Fruit fly (Drosophila melanogaster) whole organism, embryonic: ENCODE results near the gene firl.

ENCODE experiments used
- Abd-B ChIP-seq: fragments of 200-800 bp; sonication (Bioruptor generic); optimal IDR thresholded peaks from 2 replicates; lab custom pipeline; 2018; ENCODE audit warnings: missing biosample characterization, mild to moderate bottlenecking, missing genetic modification characterization, moderate library complexity
- Ada2b ChIP-seq: fragments of 200-800 bp; sonication (Bioruptor generic); IDR thresholded peaks from 2 replicates; pipeline ENCODE4 v1.3.6; 2022; ENCODE audit warnings: missing biosample characterization, missing genetic modification characterization
- Adf1 ChIP-seq: fragments of 200-800 bp; sonication (Bioruptor generic); IDR thresholded peaks from 2 replicates; pipeline ENCODE4 v1.3.6; 2022; ENCODE audit warnings: missing biosample characterization, missing genetic modification characterization
- Asciz ChIP-seq: fragments of 200-800 bp; sonication (Bioruptor generic); optimal IDR thresholded peaks from 2 replicates; lab custom pipeline; 2017; ENCODE audit warnings: missing biosample characterization, mild to moderate bottlenecking, missing genetic modification characterization, missing genetic modification reagents
- Bgb ChIP-seq: fragments of 200-800 bp; sonication (Bioruptor generic); IDR thresholded peaks from 2 replicates; pipeline ENCODE4 v1.3.6; 2022; ENCODE audit warnings: missing biosample characterization, missing genetic modification characterization; ENCODE audit not compliant: partially characterized antibody
- CG10267 ChIP-seq: fragments of 200-800 bp; sonication (Bioruptor generic); optimal IDR thresholded peaks from 2 replicates; lab custom pipeline; 2018; ENCODE audit warnings: missing biosample characterization, mild to moderate bottlenecking, missing genetic modification characterization, moderate library complexity
- CG12104 ChIP-seq: fragments of 200-800 bp; sonication (Bioruptor generic); optimal IDR thresholded peaks from 3 replicates; lab custom pipeline; 2016; ENCODE audit warnings: missing biosample characterization, missing genetic modification characterization
- CG13287 ChIP-seq: fragments of 200-800 bp; sonication (Bioruptor generic); IDR thresholded peaks from 2 replicates; pipeline ENCODE4 v1.3.6; 2022; ENCODE audit warnings: missing biosample characterization, missing genetic modification characterization; ENCODE audit not compliant: partially characterized antibody
- CG13775 ChIP-seq: fragments of 200-800 bp; sonication (Bioruptor generic); optimal IDR thresholded peaks from 3 replicates; lab custom pipeline; 2017; ENCODE audit warnings: missing biosample characterization, mild to moderate bottlenecking, missing genetic modification characterization
- CG14710 ChIP-seq: fragments of 200-800 bp; sonication (Bioruptor generic); optimal IDR thresholded peaks from 3 replicates; lab custom pipeline; 2019; ENCODE audit warnings: missing biosample characterization, mild to moderate bottlenecking, missing genetic modification characterization, moderate library complexity
- CG16815 ChIP-seq: fragments of 200-800 bp; sonication (Bioruptor generic); optimal IDR thresholded peaks from 3 replicates; lab custom pipeline; 2017; ENCODE audit warnings: missing biosample characterization, mild to moderate bottlenecking, missing genetic modification characterization
- CG17359 ChIP-seq: fragments of 200-800 bp; sonication (Bioruptor generic); optimal IDR thresholded peaks from 3 replicates; lab custom pipeline; 2018; ENCODE audit warnings: missing biosample characterization, mild to moderate bottlenecking, missing genetic modification characterization, moderate library complexity
- CG17361 ChIP-seq: fragments of 200-800 bp; sonication (Bioruptor generic); IDR thresholded peaks from 3 replicates; pipeline ENCODE4 v1.3.6; 2022; ENCODE audit warnings: missing biosample characterization, missing genetic modification characterization
- CG18011 ChIP-seq: fragments of 200-800 bp; sonication (Bioruptor generic); optimal IDR thresholded peaks from 2 replicates; lab custom pipeline; 2017; ENCODE audit warnings: missing biosample characterization, missing genetic modification characterization, mild to moderate bottlenecking, moderate library complexity, missing genotype
- CG18262 ChIP-seq: fragments of 200-800 bp; optimal IDR thresholded peaks from 3 replicates; lab custom pipeline; 2019; ENCODE audit warnings: missing biosample characterization, mild to moderate bottlenecking, missing genetic modification characterization, moderate library complexity
- CG18764 ChIP-seq: fragments of 200-800 bp; sonication (Bioruptor generic); optimal IDR thresholded peaks from 3 replicates; lab custom pipeline; 2016; ENCODE audit warnings: missing biosample characterization, missing genetic modification characterization
- CG30403 ChIP-seq: fragments of 200-800 bp; sonication (Bioruptor generic); optimal IDR thresholded peaks from 3 replicates; lab custom pipeline; 2016; ENCODE audit warnings: missing biosample characterization, missing genetic modification characterization
- CG31441 ChIP-seq: fragments of 200-800 bp; sonication (Bioruptor generic); IDR thresholded peaks from 2 replicates; pipeline ENCODE4 v1.3.6; 2022; ENCODE audit warnings: missing biosample characterization, missing genetic modification characterization
- CG4424 ChIP-seq: fragments of 200-800 bp; sonication (Bioruptor generic); optimal IDR thresholded peaks from 3 replicates; lab custom pipeline; 2016; ENCODE audit warnings: missing biosample characterization, missing genetic modification characterization
- CG6791 ChIP-seq: fragments of 200-800 bp; sonication (Bioruptor generic); IDR thresholded peaks from 3 replicates; pipeline ENCODE4 v1.3.6; 2022; ENCODE audit warnings: missing biosample characterization, missing genetic modification characterization; ENCODE audit not compliant: partially characterized antibody
- CG6854 ChIP-seq: fragments of 200-800 bp; sonication (Bioruptor generic); optimal IDR thresholded peaks from 3 replicates; lab custom pipeline; 2017; ENCODE audit warnings: missing biosample characterization, mild to moderate bottlenecking, missing genetic modification characterization
- CG8359 ChIP-seq: fragments of 200-800 bp; sonication (Bioruptor generic); optimal IDR thresholded peaks from 2 replicates; lab custom pipeline; 2017; ENCODE audit warnings: missing biosample characterization, mild to moderate bottlenecking, missing genetic modification characterization, borderline replicate concordance
- CHES-1-like ChIP-seq: fragments of 200-800 bp; sonication (Bioruptor generic); optimal IDR thresholded peaks from 2 replicates; lab custom pipeline; 2016; ENCODE audit warnings: missing biosample characterization, missing genetic modification characterization
- Dp ChIP-seq: fragments of 200-800 bp; sonication (Bioruptor generic); optimal IDR thresholded peaks from 2 replicates; lab custom pipeline; 2018; ENCODE audit warnings: missing biosample characterization, mild to moderate bottlenecking, missing genetic modification characterization, moderate library complexity
- E2f1 ChIP-seq: fragments of 200-800 bp; sonication (Bioruptor generic); IDR thresholded peaks from 2 replicates; pipeline ENCODE4 v1.3.6; 2022; ENCODE audit warnings: missing biosample characterization, missing genetic modification characterization
- Fer1 ChIP-seq: fragments of 200-800 bp; sonication (Bioruptor generic); optimal IDR thresholded peaks from 2 replicates; lab custom pipeline; 2017; ENCODE audit warnings: missing biosample characterization, mild to moderate bottlenecking, missing genetic modification characterization
- Fer3 ChIP-seq: fragments of 200-800 bp; sonication (Bioruptor generic); optimal IDR thresholded peaks from 2 replicates; lab custom pipeline; 2018; ENCODE audit warnings: missing biosample characterization, mild to moderate bottlenecking, missing genetic modification characterization, moderate library complexity
- Hr3 ChIP-seq: fragments of 200-800 bp; sonication (Bioruptor generic); optimal IDR thresholded peaks from 3 replicates; lab custom pipeline; 2016; ENCODE audit warnings: missing biosample characterization, missing genetic modification characterization
- NfI ChIP-seq: fragments of 200-800 bp; sonication (Bioruptor generic); optimal IDR thresholded peaks from 3 replicates; lab custom pipeline; 2018; ENCODE audit warnings: missing biosample characterization, mild to moderate bottlenecking, missing genetic modification characterization, moderate library complexity
- Oli ChIP-seq: fragments of 200-800 bp; sonication (Bioruptor generic); optimal IDR thresholded peaks from 2 replicates; lab custom pipeline; 2018; ENCODE audit warnings: missing biosample characterization, mild to moderate bottlenecking, missing genetic modification characterization, moderate library complexity
- Opbp ChIP-seq: fragments of 200-800 bp; sonication (Bioruptor generic); IDR thresholded peaks from 3 replicates; pipeline ENCODE4 v1.3.6; 2022; ENCODE audit warnings: missing biosample characterization, missing genetic modification characterization; ENCODE audit not compliant: partially characterized antibody
- Rfx ChIP-seq: fragments of 200-800 bp; sonication (Bioruptor generic); IDR thresholded peaks from 2 replicates; pipeline ENCODE4 v1.3.6; 2022; ENCODE audit warnings: missing biosample characterization, missing genetic modification characterization
- Sin3A ChIP-seq: fragments of >200 bp; optimal IDR thresholded peaks from 2 replicates; lab custom pipeline; 2018
- Spps ChIP-seq: fragments of 200-800 bp; sonication (Bioruptor generic); optimal IDR thresholded peaks from 2 replicates; lab custom pipeline; 2018; ENCODE audit warnings: missing biosample characterization, mild to moderate bottlenecking, missing genetic modification characterization
- Stat92E ChIP-seq, 3 experiments: fragments of >200 bp in 2 of 3; fragments of 200-800 bp in 1 of 3; sonication (Bioruptor generic) in 1 of 3; optimal IDR thresholded peaks; 2 replicates each; lab custom pipeline; 2017 to 2019; ENCODE audit warnings: missing biosample characterization in 3 of 3, missing genetic modification characterization in 3 of 3, mild to moderate bottlenecking in 1 of 3, moderate library complexity in 1 of 3
- croc ChIP-seq: fragments of 200-800 bp; sonication (Bioruptor generic); conservative IDR thresholded peaks from 3 replicates; pipeline ENCODE4 v1.3.6; 2022; ENCODE audit warnings: missing biosample characterization, missing genetic modification characterization
- danr ChIP-seq: fragments of 200-800 bp; sonication (Bioruptor generic); IDR thresholded peaks from 2 replicates; pipeline ENCODE4 v1.3.6; 2022; ENCODE audit warnings: missing biosample characterization, missing genetic modification characterization
- exex ChIP-seq: fragments of 200-800 bp; sonication (Bioruptor generic); optimal IDR thresholded peaks from 4 replicates; lab custom pipeline; 2018; ENCODE audit warnings: missing biosample characterization, mild to moderate bottlenecking, missing genetic modification characterization, moderate library complexity
- ind ChIP-seq: fragments of 200-800 bp; sonication (Bioruptor generic); optimal IDR thresholded peaks from 3 replicates; lab custom pipeline; 2016; ENCODE audit warnings: missing biosample characterization, missing genetic modification characterization
- knrl ChIP-seq: fragments of 200-800 bp; sonication (Bioruptor generic); IDR thresholded peaks from 3 replicates; pipeline ENCODE4 v1.3.6; 2022; ENCODE audit warnings: missing biosample characterization, missing genetic modification characterization; ENCODE audit not compliant: partially characterized antibody
- nom ChIP-seq: fragments of 200-800 bp; sonication (Bioruptor generic); optimal IDR thresholded peaks from 2 replicates; lab custom pipeline; 2017; ENCODE audit warnings: missing biosample characterization, missing genetic modification characterization, mild to moderate bottlenecking, moderate library complexity, missing genetic modification reagents
- org-1 ChIP-seq: fragments of 200-800 bp; sonication (Bioruptor generic); optimal IDR thresholded peaks from 2 replicates; lab custom pipeline; 2017; ENCODE audit warnings: missing biosample characterization, missing genetic modification characterization
- pfk ChIP-seq: fragments of 200-800 bp; sonication (Bioruptor generic); optimal IDR thresholded peaks from 2 replicates; lab custom pipeline; 2018; ENCODE audit warnings: missing biosample characterization, mild to moderate bottlenecking, missing genetic modification characterization, moderate library complexity
- tgo ChIP-seq: fragments of 200-800 bp; sonication (Bioruptor generic); IDR thresholded peaks from 3 replicates; pipeline ENCODE4 v1.3.6; 2022; ENCODE audit warnings: missing biosample characterization, missing genetic modification characterization
- tin ChIP-seq: fragments of 200-800 bp; sonication (Bioruptor generic); optimal IDR thresholded peaks from 3 replicates; lab custom pipeline; 2016; ENCODE audit warnings: missing biosample characterization, missing genetic modification characterization
- tup ChIP-seq: fragments of 200-800 bp; sonication (Bioruptor generic); optimal IDR thresholded peaks from 2 replicates; lab custom pipeline; 2016; ENCODE audit warnings: missing biosample characterization, mild to moderate bottlenecking, missing genetic modification characterization, moderate library complexity
- zen ChIP-seq: fragments of 200-800 bp; sonication (Bioruptor generic); optimal IDR thresholded peaks from 3 replicates; lab custom pipeline; 2018; ENCODE audit warnings: missing biosample characterization, mild to moderate bottlenecking, missing genetic modification characterization, moderate library complexity

The firl gene

DNA sequence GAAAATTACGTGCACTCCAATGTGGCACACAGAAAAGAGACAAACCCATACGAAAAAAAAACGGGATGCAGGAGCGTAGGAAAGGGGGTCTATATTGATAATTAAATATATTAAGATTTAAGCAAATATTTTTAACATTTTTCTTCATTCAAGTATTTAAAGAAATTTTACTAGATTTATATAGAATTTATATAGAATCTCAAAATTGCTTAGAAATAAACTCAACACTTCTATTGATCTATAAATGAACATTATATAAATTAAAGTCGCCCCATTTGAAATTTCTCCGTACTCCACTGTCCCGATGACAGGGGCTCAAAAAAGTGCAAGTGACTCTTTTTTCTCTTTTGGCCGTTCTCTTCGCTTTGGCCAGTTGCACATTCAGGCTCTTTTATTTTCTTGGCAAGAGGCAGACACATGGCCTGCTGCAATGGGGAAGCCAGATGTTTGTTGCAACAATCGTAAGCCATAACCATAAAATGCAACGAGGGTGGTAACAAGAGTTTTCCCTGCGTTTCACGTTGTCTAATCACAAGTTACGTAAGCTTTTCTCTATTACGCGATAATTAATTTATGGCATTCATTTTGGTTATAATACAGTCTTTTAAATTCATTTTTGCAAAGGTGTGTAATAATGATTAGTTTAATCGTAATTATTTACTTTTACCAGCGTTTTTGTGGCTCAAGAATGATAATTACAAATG is 740 bp downstream of the firl start (continued):
- peak; percentile 11 for TF ChIP-seq CG30403
- TF ChIP-seq CG13775 (GFP tag; lab: Kevin White, UChicago) = peak; percentile 12
- TF ChIP-seq CG17359 (tag; lab: Kevin White, UChicago) = peak; percentile 30
- peak; percentile 86 for TF ChIP-seq nom
- peak; percentile 33 for TF ChIP-seq CG16815 (GFP tag; lab: Kevin White, UChicago)
- no peak for TF ChIP-seq Fer1
- TF ChIP-seq Sin3A (lab: Kevin White, UChicago) = no peak
- peak; percentile 17 for TF ChIP-seq Oli (tag; lab: Kevin White, UChicago)
- TF ChIP-seq CG14710 (tag; lab: Kevin White, UChicago) = peak; percentile 71
- TF ChIP-seq danr (GFP tag; lab: Robert Waterston, UW) = no peak
- TF ChIP-seq Spps (tag; lab: Kevin White, UChicago) = peak; percentile 46
- no peak for TF ChIP-seq org-1
- TF ChIP-seq exex (tag; lab: Kevin White, UChicago) = no peak

DNA sequence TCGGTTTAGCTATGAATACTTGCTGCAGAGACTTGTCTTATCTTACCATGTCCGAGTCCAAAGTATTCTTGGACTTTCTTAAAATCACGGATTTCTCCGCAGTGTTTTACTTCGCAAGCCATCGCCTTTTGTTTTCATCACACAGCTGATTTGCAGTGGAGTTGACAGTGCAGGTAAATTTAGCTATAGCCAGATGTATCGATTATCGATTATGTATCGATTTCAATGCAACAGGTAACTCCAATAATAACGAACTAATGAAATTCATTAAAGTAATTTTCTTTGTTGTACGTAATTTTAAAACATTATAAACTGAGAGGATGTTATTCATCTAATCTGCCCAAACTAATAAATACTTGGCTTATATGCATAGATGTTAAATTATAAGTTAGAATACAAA is 3.5 kb downstream of the firl start, which contains the start of gene Rab3-GAP:
Gene Rab3-GAP (minus strand): TSS at position 150 of the 400 bp plus-strand sequence.
- peak; percentile 11 for TF ChIP-seq ind (GFP tag; lab: Kevin White, UChicago)
- peak; percentile 60 for TF ChIP-seq Fer1
- peak; percentile 52; the same call in 1 of the 2 replicates for TF ChIP-seq Bgb (GFP tag; lab: Robert Waterston, UW)
- peak; percentile 61 for TF ChIP-seq Rfx (GFP tag; lab: Robert Waterston, UW)
- TF ChIP-seq CG17361 (GFP tag; lab: Robert Waterston, UW) = peak; percentile 51; the same call in 1 of the 3 replicates
- TF ChIP-seq CG18262 (tag; lab: Kevin White, UChicago) = peak; percentile 43
- no peak for TF ChIP-seq CG18011 (GFP tag; lab: Kevin White, UChicago)
- TF ChIP-seq CG13287 (GFP tag; lab: Robert Waterston, UW) = peak; percentile 77
- no peak for TF ChIP-seq CG8359 (GFP tag; lab: Kevin White, UChicago)
- TF ChIP-seq Dp = peak; percentile 10
- peak; percentile 45; the same call in 1 of the 3 replicates for TF ChIP-seq CG6791 (GFP tag; lab: Robert Waterston, UW)
- TF ChIP-seq E2f1 (GFP tag; lab: Robert Waterston, UW) = no peak
- TF ChIP-seq CHES-1-like = no peak
- no peak for TF ChIP-seq tup (GFP tag; lab: Kevin White, UChicago)
- peak; percentile 46 for TF ChIP-seq CG4424 (GFP tag; lab: Kevin White, UChicago)
- TF ChIP-seq CG13775 (GFP tag; lab: Kevin White, UChicago) = no peak
- TF ChIP-seq knrl = no peak
- no peak for TF ChIP-seq Abd-B (GFP tag; lab: Kevin White, UChicago)
- no peak for TF ChIP-seq nom
- TF ChIP-seq CG6854 (GFP tag; lab: Kevin White, UChicago) = no peak
- no peak for TF ChIP-seq Adf1 (GFP tag; lab: Robert Waterston, UW)
- TF ChIP-seq Asciz (GFP tag; lab: Kevin White, UChicago) = peak; percentile 36
- peak; percentile 60 for TF ChIP-seq CG10267 (tag; lab: Kevin White, UChicago)
- peak; percentile 34 for TF ChIP-seq Fer3 (tag; lab: Kevin White, UChicago)
- peak; percentile 29 for TF ChIP-seq tin (GFP tag; lab: Kevin White, UChicago)
- TF ChIP-seq CG18764 = peak; percentile 8
- TF ChIP-seq zen = peak; percentile 43
- TF ChIP-seq CG31441 (GFP tag; lab: Robert Waterston, UW) = no peak; the same call in 1 of the 2 replicates
- TF ChIP-seq Ada2b (GFP tag; lab: Robert Waterston, UW) = 0 out of 2 replicates have a peak, but pooled peaks have one; percentile 4
- TF ChIP-seq Hr3 (GFP tag; lab: Kevin White, UChicago) = peak; percentile 14
- no peak for TF ChIP-seq CG12104 (GFP tag; lab: Kevin White, UChicago)
- peak in 1 of 3 experiments; percentile 19 for TF ChIP-seq Stat92E (GFP tag; optimal IDR thresholded peaks at IDR 0.05; lab: Kevin White, UChicago)
- TF ChIP-seq tgo (GFP tag; lab: Robert Waterston, UW) = peak; percentile 38; the same call in 1 of the 3 replicates
- TF ChIP-seq Opbp = no peak
- TF ChIP-seq pfk (GFP tag; lab: Kevin White, UChicago) = no peak
- TF ChIP-seq NfI (GFP tag; lab: Kevin White, UChicago) = no peak
- TF ChIP-seq croc (GFP tag; lab: Robert Waterston, UW) = no peak
